Fruit fly (Drosophila melanogaster) whole organism, prepupa: ENCODE data around the gene E2f2.

ENCODE experiments used
- Blimp-1 ChIP-seq: fragments of 200-800 bp; sonication (Bioruptor generic); optimal IDR thresholded peaks from 3 replicates; lab custom pipeline; 2017; ENCODE audit warnings: missing biosample characterization, missing genetic modification characterization, mild to moderate bottlenecking, moderate library complexity, missing genetic modification reagents
- CG11762 ChIP-seq: fragments of 200-800 bp; sonication (Bioruptor generic); optimal IDR thresholded peaks from 3 replicates; lab custom pipeline; 2016; ENCODE audit warnings: missing biosample characterization, missing genetic modification characterization; ENCODE audit not compliant: insufficient read depth
- CG11902 ChIP-seq: fragments of 200-800 bp; sonication (Bioruptor generic); optimal IDR thresholded peaks from 3 replicates; lab custom pipeline; 2016; ENCODE audit warnings: missing biosample characterization, missing genetic modification characterization
- CG15336 ChIP-seq: fragments of 200-800 bp; sonication (Bioruptor generic); IDR thresholded peaks from 2 replicates; pipeline ENCODE4 v1.3.6; 2022; ENCODE audit warnings: missing biosample characterization, missing genetic modification characterization
- CG1621 ChIP-seq: fragments of 200-800 bp; sonication (Bioruptor generic); optimal IDR thresholded peaks from 3 replicates; lab custom pipeline; 2018; ENCODE audit warnings: missing biosample characterization, mild to moderate bottlenecking, missing genetic modification characterization
- CG3032 ChIP-seq: fragments of 200-800 bp; optimal IDR thresholded peaks from 2 replicates; lab custom pipeline; 2019; ENCODE audit warnings: missing biosample characterization, mild to moderate bottlenecking, missing genetic modification characterization, moderate library complexity
- CG31627 ChIP-seq: fragments of 200-800 bp; sonication (Bioruptor generic); optimal IDR thresholded peaks from 3 replicates; lab custom pipeline; 2016; ENCODE audit warnings: missing biosample characterization, missing genetic modification characterization
- CG34406 ChIP-seq: fragments of 200-800 bp; sonication (Bioruptor generic); optimal IDR thresholded peaks from 3 replicates; lab custom pipeline; 2016; ENCODE audit warnings: missing biosample characterization, missing genetic modification characterization
- CG6276 ChIP-seq: fragments of 200-800 bp; sonication (Bioruptor generic); optimal IDR thresholded peaks from 2 replicates; lab custom pipeline; 2017; ENCODE audit warnings: missing biosample characterization, mild to moderate bottlenecking, missing genetic modification characterization
- CG6792 ChIP-seq: fragments of 200-800 bp; sonication (Bioruptor generic); optimal IDR thresholded peaks from 3 replicates; lab custom pipeline; 2016; ENCODE audit warnings: missing biosample characterization, missing genetic modification characterization
- CG6808 ChIP-seq: fragments of 200-800 bp; sonication (Bioruptor generic); optimal IDR thresholded peaks from 3 replicates; lab custom pipeline; 2017; ENCODE audit warnings: missing biosample characterization, missing genetic modification characterization, mild to moderate bottlenecking, moderate library complexity, missing genetic modification reagents
- CG6854 ChIP-seq: fragments of 200-800 bp; sonication (Bioruptor generic); optimal IDR thresholded peaks from 2 replicates; lab custom pipeline; 2017; ENCODE audit warnings: missing biosample characterization, mild to moderate bottlenecking, missing genetic modification characterization
- CG8119 ChIP-seq: fragments of 200-800 bp; sonication (Bioruptor generic); IDR thresholded peaks from 3 replicates; pipeline ENCODE4 v1.3.6; 2022; ENCODE audit warnings: missing biosample characterization, missing genetic modification characterization
- CG8319 ChIP-seq: fragments of 200-800 bp; sonication (Bioruptor generic); optimal IDR thresholded peaks from 3 replicates; lab custom pipeline; 2016; ENCODE audit warnings: missing biosample characterization, missing genetic modification characterization
- CG8632 ChIP-seq: fragments of 200-800 bp; sonication (Bioruptor generic); optimal IDR thresholded peaks from 3 replicates; lab custom pipeline; 2016; ENCODE audit warnings: missing biosample characterization, missing genetic modification characterization
- CG9139 ChIP-seq: fragments of 200-800 bp; sonication (Bioruptor generic); optimal IDR thresholded peaks from 3 replicates; lab custom pipeline; 2017; ENCODE audit warnings: missing biosample characterization, mild to moderate bottlenecking, missing genetic modification characterization
- Ets21C ChIP-seq: fragments of 200-800 bp; sonication (Bioruptor generic); optimal IDR thresholded peaks from 3 replicates; lab custom pipeline; 2016; ENCODE audit warnings: missing biosample characterization, missing genetic modification characterization
- Ets96B ChIP-seq: fragments of 200-800 bp; optimal IDR thresholded peaks from 2 replicates; lab custom pipeline; 2019; ENCODE audit warnings: missing biosample characterization, mild to moderate bottlenecking, missing genetic modification characterization, moderate library complexity
- Hr39 ChIP-seq: fragments of 200-800 bp; sonication (Bioruptor generic); optimal IDR thresholded peaks from 2 replicates; lab custom pipeline; 2016; ENCODE audit warnings: missing biosample characterization, missing genetic modification characterization
- Smox ChIP-seq: fragments of 200-800 bp; sonication (Bioruptor generic); optimal IDR thresholded peaks from 3 replicates; lab custom pipeline; 2016; ENCODE audit warnings: missing biosample characterization, missing genetic modification characterization
- Sox15 ChIP-seq: fragments of 200-800 bp; sonication (Bioruptor generic); optimal IDR thresholded peaks from 3 replicates; lab custom pipeline; 2016; ENCODE audit warnings: missing biosample characterization, missing genetic modification characterization
- acj6 ChIP-seq: fragments of 200-800 bp; sonication (Bioruptor generic); optimal IDR thresholded peaks from 3 replicates; lab custom pipeline; 2016; ENCODE audit warnings: missing biosample characterization, missing genetic modification characterization
- dac ChIP-seq: fragments of 200-800 bp; sonication (Bioruptor generic); optimal IDR thresholded peaks from 2 replicates; lab custom pipeline; 2017; ENCODE audit warnings: missing biosample characterization, mild to moderate bottlenecking, missing genetic modification characterization
- eg ChIP-seq: fragments of 200-800 bp; sonication (Bioruptor generic); IDR thresholded peaks from 3 replicates; pipeline ENCODE4 v1.3.6; 2022; ENCODE audit warnings: missing biosample characterization, missing genetic modification characterization
- esn ChIP-seq: fragments of 200-800 bp; sonication (Bioruptor generic); optimal IDR thresholded peaks from 2 replicates; lab custom pipeline; 2016; ENCODE audit warnings: missing biosample characterization, mild to moderate bottlenecking, missing genetic modification characterization, moderate library complexity
- fkh ChIP-seq: fragments of 200-800 bp; sonication (Bioruptor generic); optimal IDR thresholded peaks from 3 replicates; lab custom pipeline; 2017; ENCODE audit warnings: missing biosample characterization, mild to moderate bottlenecking, missing genetic modification characterization, moderate library complexity
- lz ChIP-seq: fragments of 200-800 bp; sonication (Bioruptor generic); optimal IDR thresholded peaks from 3 replicates; lab custom pipeline; 2016; ENCODE audit warnings: missing biosample characterization, missing genetic modification characterization
- net ChIP-seq: fragments of 200-800 bp; sonication (Bioruptor generic); optimal IDR thresholded peaks from 3 replicates; lab custom pipeline; 2016; ENCODE audit warnings: missing biosample characterization, missing genetic modification characterization
- pdm3 ChIP-seq: fragments of 200-800 bp; sonication (Bioruptor generic); optimal IDR thresholded peaks from 3 replicates; lab custom pipeline; 2016; ENCODE audit warnings: missing biosample characterization, missing genetic modification characterization
- ss ChIP-seq, 2 experiments: fragments of 200-800 bp; sonication (Bioruptor generic); optimal IDR thresholded peaks; 2 replicates in 1 of 2; 3 replicates in 1 of 2; lab custom pipeline; 2017 to 2018; ENCODE audit warnings: mild to moderate bottlenecking in 2 of 2, missing biosample characterization in 2 of 2, missing genetic modification characterization in 2 of 2, moderate library complexity in 1 of 2
- svp ChIP-seq: fragments of 200-800 bp; sonication (Bioruptor generic); peaks from one replicate; lab custom pipeline; 2016; ENCODE audit warnings: missing biosample characterization, missing genetic modification characterization
- topi ChIP-seq: fragments of 200-800 bp; sonication (Bioruptor generic); optimal IDR thresholded peaks from 3 replicates; lab custom pipeline; 2016; ENCODE audit warnings: missing biosample characterization, missing genetic modification characterization

Gene E2f2

DNA sequence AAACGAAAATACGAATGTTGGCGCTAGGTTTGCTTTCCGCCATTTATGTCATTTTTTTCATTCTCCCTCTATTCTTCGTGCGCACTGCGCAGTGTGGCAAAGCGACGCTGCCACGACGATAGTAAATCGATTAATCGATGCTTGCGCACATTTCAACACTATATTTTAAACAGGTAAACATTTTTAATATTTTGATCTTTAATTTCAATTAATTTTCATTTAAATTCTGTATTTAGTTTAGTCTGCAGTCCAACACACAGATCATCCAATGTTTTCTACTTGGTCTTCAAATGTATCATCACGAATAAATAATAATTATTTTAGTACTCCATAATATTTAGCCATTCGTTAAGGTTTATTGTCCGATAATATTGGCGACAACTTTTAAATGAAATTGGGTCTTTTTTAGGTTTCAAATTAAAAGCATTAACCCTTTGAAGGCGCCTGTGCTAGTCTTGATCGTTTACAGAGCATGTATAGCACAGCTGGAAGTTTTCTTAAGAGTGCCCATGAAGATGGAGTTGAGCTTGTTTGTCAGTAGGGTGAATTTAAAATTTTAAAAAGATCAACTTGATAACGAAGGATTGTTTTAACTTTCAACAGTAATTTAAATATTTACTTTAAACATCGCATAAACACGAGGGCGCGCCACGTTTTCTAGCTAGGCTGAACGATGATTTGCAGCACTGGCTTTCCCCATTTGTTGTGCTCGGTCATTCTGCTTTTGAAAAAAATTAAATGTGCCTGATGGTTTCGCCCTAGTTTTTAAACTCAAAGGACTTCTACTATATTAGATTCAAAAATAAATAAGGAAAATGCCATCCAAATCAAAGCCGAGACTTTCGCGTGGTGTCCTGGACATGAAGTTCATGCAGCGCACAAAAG, at the start of gene E2f2, which contains the start of gene Mpp6 (continued):
- TF ChIP-seq Ets96B = no peak
- TF ChIP-seq dac (GFP tag; lab: Kevin White, UChicago) = no peak
- no peak for TF ChIP-seq CG6792 (GFP tag; lab: Kevin White, UChicago)
- TF ChIP-seq Ets21C = no peak
- peak; percentile 78 for TF ChIP-seq fkh
- TF ChIP-seq lz (GFP tag; lab: Kevin White, UChicago) = peak; percentile 19
- no peak for TF ChIP-seq CG15336 (GFP tag; lab: Robert Waterston, UW)
- no peak for TF ChIP-seq svp
- TF ChIP-seq CG11902 (GFP tag; lab: Kevin White, UChicago) = no peak
- TF ChIP-seq CG8632 = no peak

dm6 chr2L:21206193-21206592, 49.6 kb upstream of the E2f2 start, which contains the start of gene clumsy:
TSS of gene clumsy (plus strand) at chr2L:21206493.
- no peak for TF ChIP-seq CG31627 (GFP tag; lab: Kevin White, UChicago)
- no peak for TF ChIP-seq Hr39 (GFP tag; lab: Kevin White, UChicago)
- TF ChIP-seq ss (GFP tag; optimal IDR thresholded peaks at IDR 0.05; lab: Kevin White, UChicago) = no peak
- TF ChIP-seq acj6 = no peak
- no peak for TF ChIP-seq CG6854 (GFP tag; lab: Kevin White, UChicago)
- TF ChIP-seq pdm3 = no peak
- TF ChIP-seq svp = no peak
- no peak for TF ChIP-seq Smox
- TF ChIP-seq fkh = no peak
- TF ChIP-seq Ets21C = no peak
- TF ChIP-seq CG11762 (GFP tag; lab: Kevin White, UChicago) = no peak
- TF ChIP-seq dac (GFP tag; lab: Kevin White, UChicago) = no peak
- TF ChIP-seq CG1621 (tag; lab: Kevin White, UChicago) = no peak
- no peak for TF ChIP-seq net (GFP tag; lab: Kevin White, UChicago)
- no peak for TF ChIP-seq eg (GFP tag; lab: Robert Waterston, UW)
- no peak for TF ChIP-seq CG8319
- no peak for TF ChIP-seq Sox15 (GFP tag; lab: Kevin White, UChicago)

- no peak for TF ChIP-seq Blimp-1 (GFP tag; lab: Kevin White, UChicago)
- TF ChIP-seq esn (GFP tag; lab: Kevin White, UChicago) = no peak
- TF ChIP-seq, all 60 proteins: peak for 0
These were observed 46.2 kb upstream of the E2f2 start, which contains the start of gene CG31988 for dm6 chr2L:21202702-21203101. TSS of gene CG31988 (minus strand) at chr2L:21202802.

DNA sequence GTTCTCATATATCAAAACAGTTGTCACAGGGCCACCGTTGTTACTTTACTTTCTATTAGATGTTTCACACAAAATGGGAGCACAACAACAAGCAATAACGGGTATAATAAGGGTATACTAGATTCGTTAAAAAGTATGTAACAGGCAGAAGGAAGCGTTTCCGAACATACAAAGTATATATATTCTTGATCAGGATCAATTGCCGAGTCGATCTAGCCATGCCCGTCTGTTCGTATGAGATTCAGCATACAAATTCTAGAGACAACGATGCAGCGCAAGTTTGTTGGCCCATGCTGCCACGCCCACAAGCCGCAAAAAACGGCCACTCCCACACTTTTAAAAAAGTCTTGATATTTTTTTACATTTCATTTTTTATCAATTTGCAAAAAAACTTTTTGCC, 43.7 kb upstream of the E2f2 start, which contains the start of gene CG31624:
Gene CG31624 (minus strand): TSS at position 101 of the 400 bp plus-strand sequence.
- TF ChIP-seq CG6808 = no peak
- TF ChIP-seq topi = no peak
- TF ChIP-seq pdm3 = no peak
- no peak for TF ChIP-seq ss (GFP tag; optimal IDR thresholded peaks at IDR 0.05; lab: Kevin White, UChicago)
- TF ChIP-seq CG3032 (tag; lab: Kevin White, UChicago) = no peak
- no peak for TF ChIP-seq CG34406 (GFP tag; lab: Kevin White, UChicago)
- TF ChIP-seq CG9139 = no peak

DNA sequence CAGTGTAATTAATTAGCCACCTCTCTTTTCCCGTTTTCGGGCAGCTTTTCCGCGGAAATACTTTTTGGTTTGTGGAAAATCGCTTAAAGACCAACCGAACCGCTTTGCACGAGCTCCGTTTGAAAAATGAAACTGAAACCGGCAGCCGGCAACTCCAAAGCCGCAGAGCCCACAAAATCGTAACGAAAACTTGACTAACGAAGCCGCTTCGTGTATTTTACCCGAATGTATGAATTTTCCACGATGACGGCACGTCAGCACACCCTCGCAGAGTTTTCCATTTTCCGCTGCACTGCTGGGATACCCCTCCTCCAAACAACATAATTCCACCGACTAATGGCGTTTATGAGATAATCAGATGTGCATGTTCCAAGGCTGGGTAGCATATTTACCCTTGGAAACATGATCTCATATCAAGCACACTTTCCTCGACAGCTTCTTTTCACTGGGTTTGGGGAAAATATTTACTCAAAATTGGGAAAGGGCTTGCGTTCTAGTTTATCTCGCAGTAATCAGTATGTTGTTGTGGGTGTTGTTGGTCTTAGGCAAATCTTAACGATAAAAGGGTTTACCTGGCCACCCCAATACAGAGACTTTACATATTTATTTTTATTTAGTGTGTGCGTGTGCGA, 42.2 kb upstream of the E2f2 start, which contains the start of gene Ret:
Gene Ret (minus strand): TSS at position 130 of the 632 bp plus-strand sequence.
- TF ChIP-seq CG6276 (GFP tag; lab: Kevin White, UChicago) (peak; percentile 14), CG15336 (GFP tag; lab: Robert Waterston, UW) (0 out of 2 replicates have a peak, but pooled peaks have one; percentile 18), fkh (peak; percentile 68), CG8632 (no peak), CG8119 (GFP tag; lab: Robert Waterston, UW) (0 out of 3 replicates have a peak, but pooled peaks have one; percentile 31)
